Fruit fly (Drosophila melanogaster) whole organism, embryonic: ENCODE measurements around the gene CG13796.

Experiments
- Aef1 ChIP-seq: fragments of 200-800 bp; sonication (Bioruptor generic); IDR thresholded peaks from 3 replicates; pipeline ENCODE4 v1.3.6; 2022; ENCODE audit warnings: missing biosample characterization, missing genetic modification characterization
- C15 ChIP-seq: fragments of 200-800 bp; sonication (Bioruptor generic); IDR thresholded peaks from 3 replicates; pipeline ENCODE4 v1.3.6; 2022; ENCODE audit warnings: missing biosample characterization, missing genetic modification characterization
- CG10209 ChIP-seq: fragments of 200-800 bp; sonication (Bioruptor generic); optimal IDR thresholded peaks from 3 replicates; lab custom pipeline; 2017; ENCODE audit warnings: missing biosample characterization, mild to moderate bottlenecking, missing genetic modification characterization, missing genetic modification reagents
- CG10565 ChIP-seq: fragments of 200-800 bp; sonication (Bioruptor generic); optimal IDR thresholded peaks from 3 replicates; lab custom pipeline; 2016; ENCODE audit warnings: missing biosample characterization, mild to moderate bottlenecking, missing genetic modification characterization
- CG12236 ChIP-seq: fragments of 200-800 bp; sonication (Bioruptor generic); optimal IDR thresholded peaks from 2 replicates; lab custom pipeline; 2016; ENCODE audit warnings: missing biosample characterization, missing genetic modification characterization
- CG1602 ChIP-seq: fragments of 200-800 bp; sonication (Bioruptor generic); optimal IDR thresholded peaks from 3 replicates; lab custom pipeline; 2016; ENCODE audit warnings: missing biosample characterization, missing genetic modification characterization
- CG17186 ChIP-seq: fragments of 200-800 bp; sonication (Bioruptor generic); optimal IDR thresholded peaks from 3 replicates; lab custom pipeline; 2017; ENCODE audit warnings: missing biosample characterization, missing genetic modification reagents, missing genetic modification characterization
- CG17568 ChIP-seq: fragments of 200-800 bp; sonication (Bioruptor generic); optimal IDR thresholded peaks from 2 replicates; lab custom pipeline; 2018; ENCODE audit warnings: missing biosample characterization, mild to moderate bottlenecking, missing genetic modification characterization, moderate library complexity
- CG3995 ChIP-seq: fragments of 200-800 bp; sonication (Bioruptor generic); optimal IDR thresholded peaks from 3 replicates; lab custom pipeline; 2016; ENCODE audit warnings: missing biosample characterization, missing genetic modification characterization
- CG4404 ChIP-seq: fragments of 200-800 bp; sonication (Bioruptor generic); IDR thresholded peaks from 2 replicates; pipeline ENCODE4 v1.3.6; 2022; ENCODE audit warnings: missing biosample characterization, missing genetic modification characterization
- CG4820 ChIP-seq: fragments of 200-800 bp; sonication (Bioruptor generic); optimal IDR thresholded peaks from 3 replicates; lab custom pipeline; 2016; ENCODE audit warnings: missing biosample characterization, missing genetic modification characterization
- CG6654 ChIP-seq: fragments of 200-800 bp; sonication (Bioruptor generic); optimal IDR thresholded peaks from 2 replicates; lab custom pipeline; 2017; ENCODE audit warnings: missing biosample characterization, mild to moderate bottlenecking, missing genetic modification characterization
- CG8765 ChIP-seq: fragments of 200-800 bp; sonication (Bioruptor generic); IDR thresholded peaks from 2 replicates; pipeline ENCODE4 v1.3.6; 2022; ENCODE audit warnings: missing biosample characterization, missing genetic modification characterization
- CG9215 ChIP-seq: fragments of 200-800 bp; sonication (Bioruptor generic); IDR thresholded peaks from 2 replicates; pipeline ENCODE4 v1.3.6; 2022; ENCODE audit warnings: missing biosample characterization, missing genetic modification characterization
- CrebB ChIP-seq: fragments of 200-800 bp; sonication (Bioruptor generic); optimal IDR thresholded peaks from 3 replicates; lab custom pipeline; 2018; ENCODE audit warnings: missing biosample characterization, mild to moderate bottlenecking, missing genetic modification characterization
- Dp ChIP-seq: fragments of 200-800 bp; sonication (Bioruptor generic); optimal IDR thresholded peaks from 2 replicates; lab custom pipeline; 2018; ENCODE audit warnings: missing biosample characterization, mild to moderate bottlenecking, missing genetic modification characterization, moderate library complexity
- Ets97D ChIP-seq: fragments of 200-800 bp; sonication (Bioruptor generic); optimal IDR thresholded peaks from 3 replicates; lab custom pipeline; 2016; ENCODE audit warnings: missing biosample characterization, missing genetic modification characterization
- H2.0 ChIP-seq: fragments of 200-800 bp; sonication (Bioruptor generic); IDR thresholded peaks from 2 replicates; pipeline ENCODE4 v1.3.6; 2022; ENCODE audit warnings: missing biosample characterization, missing genetic modification characterization
- Hand ChIP-seq: fragments of 200-800 bp; sonication (Bioruptor generic); optimal IDR thresholded peaks from 2 replicates; lab custom pipeline; 2017; ENCODE audit warnings: mild to moderate bottlenecking, missing biosample characterization, missing genetic modification reagents, missing genetic modification characterization
- Hr78 ChIP-seq, 2 experiments: fragments of 200-800 bp in 1 of 2; fragments of >200 bp in 1 of 2; sonication (Bioruptor generic) in 1 of 2; optimal IDR thresholded peaks; 2 replicates each; lab custom pipeline; 2017 to 2019; ENCODE audit warnings: missing biosample characterization in 2 of 2, missing genetic modification characterization in 2 of 2, mild to moderate bottlenecking in 1 of 2, moderate library complexity in 1 of 2
- Kr ChIP-seq: fragments of 200-800 bp; sonication (Bioruptor generic); optimal IDR thresholded peaks from 2 replicates; lab custom pipeline; 2017; ENCODE audit warnings: missing biosample characterization, mild to moderate bottlenecking, missing genetic modification characterization
- Lim3 ChIP-seq: fragments of 200-800 bp; sonication (Bioruptor generic); IDR thresholded peaks from 2 replicates; pipeline ENCODE4 v1.3.6; 2022; ENCODE audit warnings: missing biosample characterization, missing genetic modification characterization
- Max ChIP-seq: fragments of 200-800 bp; sonication (Bioruptor generic); optimal IDR thresholded peaks from 2 replicates; lab custom pipeline; 2016; ENCODE audit warnings: missing biosample characterization, mild to moderate bottlenecking, missing genetic modification characterization
- NC2α ChIP-seq: fragments of 200-800 bp; sonication (Bioruptor generic); optimal IDR thresholded peaks from 2 replicates; lab custom pipeline; 2016; ENCODE audit warnings: missing biosample characterization, missing genetic modification characterization
- NfI ChIP-seq: fragments of 200-800 bp; sonication (Bioruptor generic); optimal IDR thresholded peaks from 3 replicates; lab custom pipeline; 2018; ENCODE audit warnings: missing biosample characterization, mild to moderate bottlenecking, missing genetic modification characterization, moderate library complexity
- Sox100B ChIP-seq: fragments of 200-800 bp; sonication (Bioruptor generic); optimal IDR thresholded peaks from 3 replicates; lab custom pipeline; 2018; ENCODE audit warnings: missing biosample characterization, mild to moderate bottlenecking, missing genetic modification characterization
- Sry-β ChIP-seq: fragments of 200-800 bp; sonication (Bioruptor generic); optimal IDR thresholded peaks from 2 replicates; lab custom pipeline; 2018; ENCODE audit warnings: missing biosample characterization, mild to moderate bottlenecking, missing genetic modification characterization, moderate library complexity
- Sry-δ ChIP-seq: fragments of 200-800 bp; sonication (Bioruptor generic); optimal IDR thresholded peaks from 2 replicates; lab custom pipeline; 2016; ENCODE audit warnings: missing biosample characterization, missing genetic modification characterization
- Usf ChIP-seq: fragments of 200-800 bp; sonication (Bioruptor generic); optimal IDR thresholded peaks from 2 replicates; lab custom pipeline; 2017; ENCODE audit warnings: missing genotype, missing biosample characterization, missing genetic modification characterization
- Xbp1 ChIP-seq: fragments of 200-800 bp; sonication (Bioruptor generic); optimal IDR thresholded peaks from 3 replicates; lab custom pipeline; 2016; ENCODE audit warnings: missing biosample characterization, mild to moderate bottlenecking, missing genetic modification characterization
- abd-A ChIP-seq: fragments of 200-800 bp; sonication (Bioruptor generic); optimal IDR thresholded peaks from 3 replicates; lab custom pipeline; 2019; ENCODE audit warnings: missing biosample characterization, mild to moderate bottlenecking, missing genetic modification characterization, moderate library complexity
- ac ChIP-seq: fragments of 200-800 bp; sonication (Bioruptor generic); optimal IDR thresholded peaks from 3 replicates; lab custom pipeline; 2017; ENCODE audit warnings: missing biosample characterization, mild to moderate bottlenecking, missing genetic modification characterization
- al ChIP-seq: fragments of 200-800 bp; sonication (Bioruptor generic); IDR thresholded peaks from 2 replicates; pipeline ENCODE4 v1.3.6; 2022; ENCODE audit warnings: missing biosample characterization, missing genetic modification characterization
- cato ChIP-seq: fragments of 200-800 bp; sonication (Bioruptor generic); optimal IDR thresholded peaks from 2 replicates; lab custom pipeline; 2016; ENCODE audit warnings: missing biosample characterization, missing genetic modification characterization, borderline replicate concordance
- chif ChIP-seq, 2 experiments: fragments of 200-800 bp; sonication (Bioruptor generic); optimal IDR thresholded peaks; 3 replicates each; lab custom pipeline; 2016; ENCODE audit warnings: missing biosample characterization in 2 of 2, missing genetic modification characterization in 2 of 2
- fd3F ChIP-seq: fragments of 200-800 bp; sonication (Bioruptor generic); optimal IDR thresholded peaks from 2 replicates; lab custom pipeline; 2018; ENCODE audit warnings: missing biosample characterization, mild to moderate bottlenecking, missing genetic modification characterization, moderate library complexity
- knrl ChIP-seq: fragments of 200-800 bp; sonication (Bioruptor generic); IDR thresholded peaks from 3 replicates; pipeline ENCODE4 v1.3.6; 2022; ENCODE audit warnings: missing biosample characterization, missing genetic modification characterization; ENCODE audit not compliant: partially characterized antibody
- lov ChIP-seq, 2 experiments: fragments of 200-800 bp in 1 of 2; fragments of >200 bp in 1 of 2; sonication (Bioruptor generic) in 1 of 2; IDR thresholded peaks in 1 of 2; optimal IDR thresholded peaks in 1 of 2; 2 replicates in 1 of 2; 3 replicates in 1 of 2; pipeline versions ENCODE4 v1.3.6 to Lab custom; 2017 to 2022; ENCODE audit warnings: missing biosample characterization in 1 of 2, missing genetic modification characterization in 1 of 2
- maf-S ChIP-seq: fragments of 200-800 bp; sonication (Bioruptor generic); optimal IDR thresholded peaks from 2 replicates; lab custom pipeline; 2016; ENCODE audit warnings: missing biosample characterization, missing genetic modification characterization
- nau ChIP-seq: fragments of 200-800 bp; sonication (Bioruptor generic); optimal IDR thresholded peaks from 3 replicates; lab custom pipeline; 2017; ENCODE audit warnings: missing biosample characterization, mild to moderate bottlenecking, missing genetic modification characterization, missing genetic modification reagents
- p53 ChIP-seq: fragments of 200-800 bp; sonication (Bioruptor generic); optimal IDR thresholded peaks from 2 replicates; lab custom pipeline; 2016; ENCODE audit warnings: missing biosample characterization, missing genetic modification characterization
- pita ChIP-seq: fragments of 200-800 bp; sonication (Bioruptor generic); optimal IDR thresholded peaks from 2 replicates; lab custom pipeline; 2017; ENCODE audit warnings: missing biosample characterization, mild to moderate bottlenecking, missing genetic modification characterization
- psq ChIP-seq: fragments of 200-800 bp; sonication (Bioruptor generic); optimal IDR thresholded peaks from 2 replicates; lab custom pipeline; 2017; ENCODE audit warnings: missing biosample characterization, missing genetic modification characterization
- seq ChIP-seq: fragments of 200-800 bp; sonication (Bioruptor generic); IDR thresholded peaks from 2 replicates; pipeline ENCODE4 v1.3.6; 2022; ENCODE audit warnings: missing biosample characterization, missing genetic modification characterization
- slou ChIP-seq: fragments of 200-800 bp; sonication (Bioruptor generic); optimal IDR thresholded peaks from 3 replicates; lab custom pipeline; 2016; ENCODE audit warnings: missing biosample characterization, missing genetic modification characterization
- sqz ChIP-seq: fragments of 200-800 bp; sonication (Bioruptor generic); optimal IDR thresholded peaks from 3 replicates; lab custom pipeline; 2018; ENCODE audit warnings: missing biosample characterization, mild to moderate bottlenecking, missing genetic modification characterization
- tio ChIP-seq: fragments of 200-800 bp; sonication (Bioruptor generic); optimal IDR thresholded peaks from 2 replicates; lab custom pipeline; 2017; ENCODE audit warnings: missing biosample characterization, missing genetic modification characterization, inconsistent platforms
- vfl ChIP-seq: fragments of 200-800 bp; sonication (Bioruptor generic); optimal IDR thresholded peaks from 2 replicates; lab custom pipeline; 2016; ENCODE audit warnings: missing biosample characterization, missing genetic modification characterization
- zfh1 ChIP-seq: fragments of 200-800 bp; sonication (Bioruptor generic); IDR thresholded peaks from 3 replicates; pipeline ENCODE4 v1.3.6; 2022; ENCODE audit warnings: missing biosample characterization, missing genetic modification characterization

The CG13796 gene

dm6 chr2L:7702383-7703188, 29.9 kb downstream of the CG13796 start, which contains the start of gene Tep3 (continued):
- peak; percentile 18 for TF ChIP-seq tio (GFP tag; lab: Kevin White, UChicago)
- no peak for TF ChIP-seq vfl (GFP tag; lab: Kevin White, UChicago)
- no peak for TF ChIP-seq ac (GFP tag; lab: Kevin White, UChicago)
- TF ChIP-seq zfh1 = no peak
- TF ChIP-seq maf-S (GFP tag; lab: Kevin White, UChicago) = peak; percentile 10
- no peak for TF ChIP-seq C15 (GFP tag; lab: Robert Waterston, UW)
- no peak for TF ChIP-seq abd-A (tag; lab: Kevin White, UChicago)
- TF ChIP-seq CG1602 (GFP tag; lab: Kevin White, UChicago) = no peak
- peak; percentile 23 for TF ChIP-seq CrebB (tag; lab: Kevin White, UChicago)
- no peak for TF ChIP-seq CG12236 (GFP tag; lab: Kevin White, UChicago)
- peak; percentile 31 for TF ChIP-seq CG10209
- TF ChIP-seq CG4820 = peak; percentile 14
- TF ChIP-seq Hr78 (GFP tag; optimal IDR thresholded peaks at IDR 0.05; lab: Kevin White, UChicago) = no peak
- no peak for TF ChIP-seq nau (GFP tag; lab: Kevin White, UChicago)
- TF ChIP-seq CG4404 = no peak
- peak; percentile 35 for TF ChIP-seq al (GFP tag; lab: Robert Waterston, UW)
- no peak for TF ChIP-seq CG6654
- no peak for TF ChIP-seq Sox100B (GFP tag; lab: Kevin White, UChicago)
- no peak for TF ChIP-seq Sry-β (GFP tag; lab: Kevin White, UChicago)
- no peak for TF ChIP-seq chif (GFP tag; optimal IDR thresholded peaks at IDR 0.05; lab: Kevin White, UChicago)
- TF ChIP-seq slou = no peak
- no peak for TF ChIP-seq Max (GFP tag; lab: Kevin White, UChicago)
- TF ChIP-seq CG17568 = no peak
- no peak for TF ChIP-seq Usf (GFP tag; lab: Kevin White, UChicago)
- TF ChIP-seq CG17186 (GFP tag; lab: Kevin White, UChicago) = no peak
- no peak for TF ChIP-seq Dp (GFP tag; lab: Kevin White, UChicago)
- TF ChIP-seq Lim3 (GFP tag; lab: Robert Waterston, UW) = no peak
- TF ChIP-seq H2.0 (GFP tag; lab: Robert Waterston, UW) = no peak
- TF ChIP-seq Xbp1 (GFP tag; lab: Kevin White, UChicago) = peak; percentile 28
- no peak for TF ChIP-seq CG3995 (GFP tag; lab: Kevin White, UChicago)
- no peak for TF ChIP-seq cato (GFP tag; lab: Kevin White, UChicago)
- no peak for TF ChIP-seq NC2α
- TF ChIP-seq Ets97D (GFP tag; lab: Kevin White, UChicago) = peak; percentile 17
- no peak for TF ChIP-seq p53 (GFP tag; lab: Kevin White, UChicago)
- TF ChIP-seq sqz (GFP tag; lab: Kevin White, UChicago) = no peak
- TF ChIP-seq Kr = no peak
- peak; percentile 9 for TF ChIP-seq NfI (GFP tag; lab: Kevin White, UChicago)
- no peak for TF ChIP-seq Hand (GFP tag; lab: Kevin White, UChicago)
- TF ChIP-seq Sry-δ = no peak
- TF ChIP-seq CG8765 (GFP tag; lab: Robert Waterston, UW) = no peak
- 0 out of 3 replicates have a peak, but pooled peaks have one; percentile 29 for TF ChIP-seq Aef1 (GFP tag; lab: Robert Waterston, UW)
- peak; percentile 32 for TF ChIP-seq pita (GFP tag; lab: Kevin White, UChicago)
- no peak for TF ChIP-seq lov (optimal IDR thresholded peaks at IDR 0.05; lab: Kevin White, UChicago)
- no peak for TF ChIP-seq lov (GFP tag; IDR thresholded peaks at IDR 0.05; lab: Robert Waterston, UW)
- TF ChIP-seq knrl (GFP tag; lab: Robert Waterston, UW) = no peak; the same call in 2 of the 3 replicates
- TF ChIP-seq seq = no peak
- TF ChIP-seq fd3F (GFP tag; lab: Kevin White, UChicago) = peak; percentile 27
- no peak for TF ChIP-seq CG9215 (GFP tag; lab: Robert Waterston, UW)
- no peak for TF ChIP-seq CG10565 (GFP tag; lab: Kevin White, UChicago)
- no peak for TF ChIP-seq psq (GFP tag; lab: Kevin White, UChicago)
